ENCODE assay signal across 1 fruit fly cellular context in the genomic region with DNA sequence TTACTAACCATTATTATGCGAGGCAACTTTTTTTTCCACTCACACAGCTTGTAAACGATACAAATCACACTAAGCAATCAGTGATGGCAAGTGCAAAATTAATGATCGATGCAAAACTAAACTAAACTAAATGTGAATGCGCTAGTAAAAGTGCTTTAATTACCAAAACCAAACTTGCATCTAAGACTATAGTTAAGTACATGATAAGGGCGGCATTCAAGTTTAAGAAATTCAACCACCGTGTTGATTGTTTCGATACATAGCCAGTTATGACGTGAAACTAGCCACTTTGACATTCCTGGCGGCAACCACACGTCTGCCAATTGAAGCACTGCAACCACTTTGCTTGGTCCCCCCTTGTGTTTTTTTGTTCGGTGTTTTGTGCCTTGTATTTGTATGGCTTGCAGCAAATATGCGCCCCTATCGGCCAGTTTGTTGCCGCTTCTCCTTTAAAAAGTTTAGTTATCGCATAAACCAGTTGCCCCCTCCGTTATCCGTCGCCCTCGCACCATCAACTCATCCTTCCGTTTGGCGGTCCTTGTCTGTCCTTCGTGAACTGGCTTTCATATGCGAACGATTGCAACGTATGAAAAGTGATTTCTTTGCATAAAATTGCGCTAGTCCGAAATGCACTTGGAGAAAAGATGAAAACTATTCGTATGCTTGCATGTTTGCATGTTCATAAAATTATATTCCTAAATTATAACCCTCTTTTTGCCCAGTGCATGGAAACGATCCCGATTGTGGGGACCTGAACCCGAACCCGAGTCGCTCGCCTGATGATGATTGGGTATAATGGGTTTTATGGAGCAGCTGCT.
TF ChIP-seq lines count a peak whose summit lies in the region.

No protein-coding gene starts in this region.

TF ChIP-seq in whole organism, embryonic, 481 proteins besides CTCF, POLR2A, EP300 and RAD21 (continued from another document and continues in another):
- TF ChIP-seq Dbx (GFP tag; IDR thresholded peaks at IDR 0.05; lab: Robert Waterston, UW) (no peak), gem (tag; optimal IDR thresholded peaks at IDR 0.05; lab: Kevin White, UChicago) (peak; percentile 11), CG15269 (tag; optimal IDR thresholded peaks at IDR 0.05; lab: Kevin White, UChicago) (peak; percentile 47), CG12769 (tag; optimal IDR thresholded peaks at IDR 0.05; lab: Kevin White, UChicago) (no peak), CG6765 (GFP tag; optimal IDR thresholded peaks at IDR 0.05; lab: Kevin White, UChicago) (no peak), pros (GFP tag; optimal IDR thresholded peaks at IDR 0.05; lab: Kevin White, UChicago) (no peak), CG11085 (GFP tag; IDR thresholded peaks at IDR 0.05; lab: Robert Waterston, UW) (no peak), stwl (tag; optimal IDR thresholded peaks at IDR 0.05; lab: Kevin White, UChicago) (no peak), eyg (GFP tag; optimal IDR thresholded peaks at IDR 0.05; lab: Kevin White, UChicago) (no peak), dati (GFP tag; IDR thresholded peaks at IDR 0.05; lab: Robert Waterston, UW) (0 out of 2 replicates have a peak, but pooled peaks have one; percentile 6), Rx (GFP tag; IDR thresholded peaks at IDR 0.05; lab: Robert Waterston, UW) (peak; percentile 60; the same call in 1 of the 2 replicates), CG17328 (GFP tag; IDR thresholded peaks at IDR 0.05; lab: Robert Waterston, UW) (peak; percentile 41), Hr3 (GFP tag; optimal IDR thresholded peaks at IDR 0.05; lab: Kevin White, UChicago) (no peak), CG18599 (GFP tag; optimal IDR thresholded peaks at IDR 0.05; lab: Kevin White, UChicago) (no peak), CG2712 (tag; optimal IDR thresholded peaks at IDR 0.05; lab: Kevin White, UChicago) (peak; percentile 57), ind (GFP tag; optimal IDR thresholded peaks at IDR 0.05; lab: Kevin White, UChicago) (no peak), pita (GFP tag; optimal IDR thresholded peaks at IDR 0.05; lab: Kevin White, UChicago) (no peak), dpn (GFP tag; optimal IDR thresholded peaks at IDR 0.05; lab: Kevin White, UChicago) (no peak), CG3163 (GFP tag; optimal IDR thresholded peaks at IDR 0.05; lab: Kevin White, UChicago) (no peak), Six4 (GFP tag; optimal IDR thresholded peaks at IDR 0.05; lab: Kevin White, UChicago) (no peak), disco-r (GFP tag; optimal IDR thresholded peaks at IDR 0.05; lab: Kevin White, UChicago) (no peak), CG8765 (GFP tag; IDR thresholded peaks at IDR 0.05; lab: Robert Waterston, UW) (no peak), Nf-YC (tag; optimal IDR thresholded peaks at IDR 0.05; lab: Kevin White, UChicago) (no peak), tap (tag; optimal IDR thresholded peaks at IDR 0.05; lab: Kevin White, UChicago) (peak; percentile 55), grau (tag; optimal IDR thresholded peaks at IDR 0.05; lab: Kevin White, UChicago) (peak; percentile 6), CG12659 (GFP tag; optimal IDR thresholded peaks at IDR 0.05; lab: Kevin White, UChicago) (peak; percentile 20), gro (GFP tag; optimal IDR thresholded peaks at IDR 0.05; lab: Kevin White, UChicago) (no peak), Oli (tag; optimal IDR thresholded peaks at IDR 0.05; lab: Kevin White, UChicago) (peak; percentile 2), trh (GFP tag; optimal IDR thresholded peaks at IDR 0.05; lab: Kevin White, UChicago) (no peak), CG11696 (GFP tag; IDR thresholded peaks at IDR 0.05; lab: Robert Waterston, UW) (peak; percentile 42; the same call in 1 of the 2 replicates), Lim3 (GFP tag; IDR thresholded peaks at IDR 0.05; lab: Robert Waterston, UW) (no peak), ssp (GFP tag; IDR thresholded peaks at IDR 0.05; lab: Robert Waterston, UW) (no peak), prd (optimal IDR thresholded peaks at IDR 0.05; lab: Kevin White, UChicago) (no peak), prd (GFP tag; IDR thresholded peaks at IDR 0.05; lab: Robert Waterston, UW) (no peak), CG10274 (GFP tag; optimal IDR thresholded peaks at IDR 0.05; lab: Kevin White, UChicago) (no peak), gcm (GFP tag; optimal IDR thresholded peaks at IDR 0.05; lab: Kevin White, UChicago) (peak; percentile 47), repo (GFP tag; optimal IDR thresholded peaks at IDR 0.05; lab: Kevin White, UChicago) (no peak), D19B (GFP tag; optimal IDR thresholded peaks at IDR 0.05; lab: Kevin White, UChicago) (no peak), CG9727 (GFP tag; optimal IDR thresholded peaks at IDR 0.05; lab: Kevin White, UChicago) (no peak), z (GFP tag; IDR thresholded peaks at IDR 0.05; lab: Robert Waterston, UW) (no peak), CG30403 (GFP tag; optimal IDR thresholded peaks at IDR 0.05; lab: Kevin White, UChicago) (no peak), NC2α (GFP tag; optimal IDR thresholded peaks at IDR 0.05; lab: Kevin White, UChicago) (peak; percentile 21), CG18764 (GFP tag; optimal IDR thresholded peaks at IDR 0.05; lab: Kevin White, UChicago) (no peak), Adf1 (GFP tag; IDR thresholded peaks at IDR 0.05; lab: Robert Waterston, UW) (no peak), CG1647 (GFP tag; optimal IDR thresholded peaks at IDR 0.05; lab: Kevin White, UChicago) (no peak), CG14965 (GFP tag; optimal IDR thresholded peaks at IDR 0.05; lab: Kevin White, UChicago; ENCODE audit: borderline replicate concordance) (no peak), toy (GFP tag; IDR thresholded peaks at IDR 0.05; lab: Robert Waterston, UW) (no peak), CG10543 (GFP tag; optimal IDR thresholded peaks at IDR 0.05; lab: Kevin White, UChicago) (no peak), ranshi (GFP tag; IDR thresholded peaks at IDR 0.05; lab: Robert Waterston, UW) (no peak), CG4404 (GFP tag; IDR thresholded peaks at IDR 0.05; lab: Robert Waterston, UW) (no peak), CG14860 (GFP tag; IDR thresholded peaks at IDR 0.05; lab: Robert Waterston, UW; ENCODE audit: partially characterized antibody) (no peak), h (optimal IDR thresholded peaks at IDR 0.05; lab: Kevin White, UChicago) (no peak), Gsc (GFP tag; IDR thresholded peaks at IDR 0.05; lab: Robert Waterston, UW) (no peak), ttk (GFP tag; IDR thresholded peaks at IDR 0.05; lab: Robert Waterston, UW) (peak; percentile 53; the same call in 1 of the 2 replicates), HLH3B (GFP tag; IDR thresholded peaks at IDR 0.05; lab: Robert Waterston, UW) (peak; percentile 45; the same call in 1 of the 2 replicates), CG31365 (tag; optimal IDR thresholded peaks at IDR 0.05; lab: Kevin White, UChicago) (no peak), CG43689 (GFP tag; IDR thresholded peaks at IDR 0.05; lab: Robert Waterston, UW) (peak; percentile 62), CG34224 (GFP tag; IDR thresholded peaks at IDR 0.05; lab: Robert Waterston, UW; ENCODE audit: partially characterized antibody) (no peak), Hr39 (optimal IDR thresholded peaks at IDR 0.05; lab: Kevin White, UChicago) (no peak), CG1792 (GFP tag; optimal IDR thresholded peaks at IDR 0.05; lab: Kevin White, UChicago) (no peak), zen (tag; optimal IDR thresholded peaks at IDR 0.05; lab: Kevin White, UChicago) (no peak), CG5180 (GFP tag; optimal IDR thresholded peaks at IDR 0.05; lab: Kevin White, UChicago) (peak; percentile 10), Hmr (GFP tag; optimal IDR thresholded peaks at IDR 0.05; lab: Kevin White, UChicago) (no peak), CG10431 (GFP tag; optimal IDR thresholded peaks at IDR 0.05; lab: Kevin White, UChicago) (no peak), pfk (GFP tag; optimal IDR thresholded peaks at IDR 0.05; lab: Kevin White, UChicago) (no peak), shn (GFP tag; optimal IDR thresholded peaks at IDR 0.05; lab: Kevin White, UChicago) (no peak), Antp (GFP tag; optimal IDR thresholded peaks at IDR 0.05; lab: Kevin White, UChicago) (no peak), ems (GFP tag; optimal IDR thresholded peaks at IDR 0.05; lab: Kevin White, UChicago) (no peak), aop (GFP tag; IDR thresholded peaks at IDR 0.05; lab: Robert Waterston, UW) (0 out of 2 replicates have a peak, but pooled peaks have one; percentile 27), eve (GFP tag; optimal IDR thresholded peaks at IDR 0.05; lab: Kevin White, UChicago) (peak in 1 of 2 experiments; percentile 70), mirr (GFP tag; optimal IDR thresholded peaks at IDR 0.05; lab: Kevin White, UChicago) (no peak), tin (GFP tag; optimal IDR thresholded peaks at IDR 0.05; lab: Kevin White, UChicago) (no peak), schlank (tag; optimal IDR thresholded peaks at IDR 0.05; lab: Kevin White, UChicago) (no peak), CG17612 (GFP tag; IDR thresholded peaks at IDR 0.05; lab: Robert Waterston, UW) (no peak), Hey (tag; optimal IDR thresholded peaks at IDR 0.05; lab: Kevin White, UChicago) (no peak), pzg (GFP tag; optimal IDR thresholded peaks at IDR 0.05; lab: Kevin White, UChicago) (no peak), Sox102F (GFP tag; optimal IDR thresholded peaks at IDR 0.05; lab: Kevin White, UChicago) (peak; percentile 54), cad (GFP tag; optimal IDR thresholded peaks at IDR 0.05; lab: Kevin White, UChicago) (no peak), Ada2b (GFP tag; IDR thresholded peaks at IDR 0.05; lab: Robert Waterston, UW) (no peak), ab (GFP tag; optimal IDR thresholded peaks at IDR 0.05; lab: Kevin White, UChicago) (no peak), CG6175 (GFP tag; IDR thresholded peaks at IDR 0.05; lab: Robert Waterston, UW) (no peak), Bteb2 (GFP tag; optimal IDR thresholded peaks at IDR 0.05; lab: Kevin White, UChicago) (no peak), CG7271 (tag; optimal IDR thresholded peaks at IDR 0.05; lab: Kevin White, UChicago) (no peak), crp (GFP tag; optimal IDR thresholded peaks at IDR 0.05; lab: Kevin White, UChicago) (no peak), CG33557 (GFP tag; optimal IDR thresholded peaks at IDR 0.05; lab: Kevin White, UChicago) (peak; percentile 82), CG32532 (GFP tag; IDR thresholded peaks at IDR 0.05; lab: Robert Waterston, UW) (no peak), CG11247 (GFP tag; IDR thresholded peaks at IDR 0.05; lab: Robert Waterston, UW) (0 out of 2 replicates have a peak, but pooled peaks have one; percentile 10), CG6813 (GFP tag; optimal IDR thresholded peaks at IDR 0.05; lab: Kevin White, UChicago) (no peak), CoRest (tag; optimal IDR thresholded peaks at IDR 0.05; lab: Kevin White, UChicago) (no peak), CG31224 (GFP tag; IDR thresholded peaks at IDR 0.05; lab: Robert Waterston, UW) (no peak), twi (tag; optimal IDR thresholded peaks at IDR 0.05; lab: Kevin White, UChicago) (peak; percentile 44), TFAM (GFP tag; optimal IDR thresholded peaks at IDR 0.05; lab: Kevin White, UChicago) (no peak), CG12104 (GFP tag; optimal IDR thresholded peaks at IDR 0.05; lab: Kevin White, UChicago) (no peak), pnt (GFP tag; optimal IDR thresholded peaks at IDR 0.05; lab: Kevin White, UChicago) (no peak), CG3065 (GFP tag; optimal IDR thresholded peaks at IDR 0.05; lab: Kevin White, UChicago) (no peak), Hand (GFP tag; optimal IDR thresholded peaks at IDR 0.05; lab: Kevin White, UChicago) (no peak), Nf-YB (GFP tag; optimal IDR thresholded peaks at IDR 0.05; lab: Kevin White, UChicago) (peak; percentile 22), en (GFP tag; optimal IDR thresholded peaks at IDR 0.05; lab: Kevin White, UChicago) (no peak), CG31388 (GFP tag; optimal IDR thresholded peaks at IDR 0.05; lab: Kevin White, UChicago) (no peak), lab (GFP tag; optimal IDR thresholded peaks at IDR 0.05; lab: Kevin White, UChicago) (peak; percentile 9), CG6272 (GFP tag; IDR thresholded peaks at IDR 0.05; lab: Robert Waterston, UW) (no peak), chif (GFP tag; optimal IDR thresholded peaks at IDR 0.05; lab: Kevin White, UChicago) (no peak), pho (GFP tag; optimal IDR thresholded peaks at IDR 0.05; lab: Kevin White, UChicago) (no peak), CG9609 (GFP tag; optimal IDR thresholded peaks at IDR 0.05; lab: Kevin White, UChicago) (no peak), CG16813 (GFP tag; IDR thresholded peaks at IDR 0.05; lab: Robert Waterston, UW; ENCODE audit: partially characterized antibody) (0 out of 3 replicates have a peak, but pooled peaks have one; percentile 10), zfh2 (GFP tag; optimal IDR thresholded peaks at IDR 0.05; lab: Kevin White, UChicago) (no peak), Side (GFP tag; optimal IDR thresholded peaks at IDR 0.05; lab: Kevin White, UChicago) (no peak), CG6791 (GFP tag; IDR thresholded peaks at IDR 0.05; lab: Robert Waterston, UW; ENCODE audit: partially characterized antibody) (peak; percentile 49; the same call in 1 of the 3 replicates), Kr (GFP tag; optimal IDR thresholded peaks at IDR 0.05; lab: Kevin White, UChicago) (no peak), CG15601 (tag; optimal IDR thresholded peaks at IDR 0.05; lab: Kevin White, UChicago) (peak; percentile 51), gfzf (GFP tag; optimal IDR thresholded peaks at IDR 0.05; lab: Kevin White, UChicago) (no peak), CG8359 (GFP tag; optimal IDR thresholded peaks at IDR 0.05; lab: Kevin White, UChicago; ENCODE audit: borderline replicate concordance) (no peak), danr (GFP tag; IDR thresholded peaks at IDR 0.05; lab: Robert Waterston, UW) (no peak), CG7928 (GFP tag; optimal IDR thresholded peaks at IDR 0.05; lab: Kevin White, UChicago) (no peak), CG9817 (tag; optimal IDR thresholded peaks at IDR 0.05; lab: Kevin White, UChicago) (no peak), CG7745 (tag; optimal IDR thresholded peaks at IDR 0.05; lab: Kevin White, UChicago) (no peak), wdn (GFP tag; IDR thresholded peaks at IDR 0.05; lab: Robert Waterston, UW) (no peak), NFAT (GFP tag; IDR thresholded peaks at IDR 0.05; lab: Robert Waterston, UW) (no peak), nom (GFP tag; optimal IDR thresholded peaks at IDR 0.05; lab: Kevin White, UChicago) (peak; percentile 42), CG12391 (tag; optimal IDR thresholded peaks at IDR 0.05; lab: Kevin White, UChicago) (peak; percentile 19), peb (GFP tag; IDR thresholded peaks at IDR 0.05; lab: Robert Waterston, UW) (no peak), bab2 (GFP tag; optimal IDR thresholded peaks at IDR 0.05; lab: Kevin White, UChicago) (no peak), ERR (GFP tag; optimal IDR thresholded peaks at IDR 0.05; lab: Kevin White, UChicago) (no peak), CG14667 (GFP tag; IDR thresholded peaks at IDR 0.05; lab: Robert Waterston, UW) (no peak), amos (GFP tag; IDR thresholded peaks at IDR 0.05; lab: Robert Waterston, UW; ENCODE audit: partially characterized antibody) (no peak), HLH4C (GFP tag; IDR thresholded peaks at IDR 0.05; lab: Robert Waterston, UW; ENCODE audit: partially characterized antibody) (no peak)
